Fruit fly (Drosophila melanogaster) whole organism, embryonic: ENCODE data around the gene Idh3a.

Source experiments
- ATbp ChIP-seq: fragments of 200-800 bp; sonication (Bioruptor generic); optimal IDR thresholded peaks from 2 replicates; lab custom pipeline; 2017; ENCODE audit warnings: missing biosample characterization, mild to moderate bottlenecking, missing genetic modification characterization, missing genetic modification reagents
- B-H1 ChIP-seq: fragments of 200-800 bp; sonication (Bioruptor generic); IDR thresholded peaks from 3 replicates; pipeline ENCODE4 v1.3.6; 2022; ENCODE audit warnings: missing biosample characterization, missing genetic modification characterization
- Blimp-1 ChIP-seq: fragments of 200-800 bp; sonication (Bioruptor generic); optimal IDR thresholded peaks from 3 replicates; lab custom pipeline; 2018; ENCODE audit warnings: missing biosample characterization, missing genetic modification characterization, mild to moderate bottlenecking, moderate library complexity, missing genetic modification reagents
- CG13775 ChIP-seq: fragments of 200-800 bp; sonication (Bioruptor generic); optimal IDR thresholded peaks from 3 replicates; lab custom pipeline; 2017; ENCODE audit warnings: missing biosample characterization, mild to moderate bottlenecking, missing genetic modification characterization
- CG14965 ChIP-seq: fragments of 200-800 bp; sonication (Bioruptor generic); optimal IDR thresholded peaks from 2 replicates; lab custom pipeline; 2016; ENCODE audit warnings: missing biosample characterization, missing genetic modification characterization, borderline replicate concordance
- CG17802 ChIP-seq: fragments of 200-800 bp; sonication (Bioruptor generic); optimal IDR thresholded peaks from 2 replicates; lab custom pipeline; 2018; ENCODE audit warnings: missing biosample characterization, mild to moderate bottlenecking, missing genetic modification characterization, moderate library complexity
- CG1792 ChIP-seq: fragments of 200-800 bp; sonication (Bioruptor generic); optimal IDR thresholded peaks from 2 replicates; lab custom pipeline; 2016; ENCODE audit warnings: missing biosample characterization, missing genetic modification characterization
- CG1832 ChIP-seq: fragments of 200-800 bp; sonication (Bioruptor generic); optimal IDR thresholded peaks from 2 replicates; lab custom pipeline; 2017; ENCODE audit warnings: missing biosample characterization, mild to moderate bottlenecking, missing genetic modification characterization, inconsistent platforms
- CG2889 ChIP-seq: fragments of 200-800 bp; sonication (Bioruptor generic); IDR thresholded peaks from 3 replicates; pipeline ENCODE4 v1.3.6; 2022; ENCODE audit warnings: missing biosample characterization, missing genetic modification characterization
- CG3065 ChIP-seq: fragments of 200-800 bp; sonication (Bioruptor generic); optimal IDR thresholded peaks from 2 replicates; lab custom pipeline; 2016; ENCODE audit warnings: missing biosample characterization, missing genetic modification characterization
- CG31365 ChIP-seq: fragments of 200-800 bp; sonication (Bioruptor generic); optimal IDR thresholded peaks from 2 replicates; lab custom pipeline; 2018; ENCODE audit warnings: missing biosample characterization, mild to moderate bottlenecking, missing genetic modification characterization
- CG32767 ChIP-seq: fragments of 200-800 bp; sonication (Bioruptor generic); IDR thresholded peaks from 2 replicates; pipeline ENCODE4 v1.3.6; 2022; ENCODE audit warnings: missing biosample characterization, missing genetic modification characterization
- CG33557 ChIP-seq: fragments of 200-800 bp; sonication (Bioruptor generic); optimal IDR thresholded peaks from 2 replicates; lab custom pipeline; 2019; ENCODE audit warnings: missing biosample characterization, mild to moderate bottlenecking, missing genetic modification characterization, moderate library complexity
- CG6272 ChIP-seq: fragments of 200-800 bp; sonication (Bioruptor generic); IDR thresholded peaks from 2 replicates; pipeline ENCODE4 v1.3.6; 2022; ENCODE audit warnings: missing biosample characterization, missing genetic modification characterization
- CG7357 ChIP-seq: fragments of 200-800 bp; sonication (Bioruptor generic); IDR thresholded peaks from 3 replicates; pipeline ENCODE4 v1.3.6; 2022; ENCODE audit warnings: missing biosample characterization, missing genetic modification characterization
- CG8924 ChIP-seq: fragments of 200-800 bp; optimal IDR thresholded peaks from 3 replicates; lab custom pipeline; 2019; ENCODE audit warnings: missing biosample characterization, mild to moderate bottlenecking, missing genetic modification characterization, moderate library complexity
- CG9437 ChIP-seq: fragments of 200-800 bp; sonication (Bioruptor generic); optimal IDR thresholded peaks from 2 replicates; lab custom pipeline; 2018; ENCODE audit warnings: missing biosample characterization, mild to moderate bottlenecking, missing genetic modification characterization
- CTCF ChIP-seq: fragments of 200-800 bp; sonication (Bioruptor generic); optimal IDR thresholded peaks from 2 replicates; lab custom pipeline; 2017; ENCODE audit warnings: missing biosample characterization, mild to moderate bottlenecking, missing genetic modification characterization, moderate library complexity
- Hr39 ChIP-seq: fragments of >200 bp; optimal IDR thresholded peaks from 2 replicates; lab custom pipeline; 2017
- Nf-YA ChIP-seq: fragments of 200-800 bp; sonication (Bioruptor generic); IDR thresholded peaks from 2 replicates; pipeline ENCODE4 v1.3.6; 2022; ENCODE audit warnings: missing biosample characterization, missing genetic modification characterization
- Nf-YB ChIP-seq: fragments of 200-800 bp; sonication (Bioruptor generic); optimal IDR thresholded peaks from 3 replicates; lab custom pipeline; 2019; ENCODE audit warnings: missing biosample characterization, mild to moderate bottlenecking, missing genetic modification characterization, moderate library complexity
- Nf-YC ChIP-seq: fragments of 200-800 bp; optimal IDR thresholded peaks from 3 replicates; lab custom pipeline; 2019; ENCODE audit warnings: missing biosample characterization, mild to moderate bottlenecking, missing genetic modification characterization, moderate library complexity
- az2 ChIP-seq: fragments of 200-800 bp; sonication (Bioruptor generic); optimal IDR thresholded peaks from 3 replicates; lab custom pipeline; 2016; ENCODE audit warnings: missing biosample characterization, missing genetic modification characterization
- bbx ChIP-seq: fragments of 200-800 bp; sonication (Bioruptor generic); IDR thresholded peaks from 2 replicates; pipeline ENCODE4 v1.3.6; 2022; ENCODE audit warnings: missing biosample characterization, missing genetic modification characterization; ENCODE audit not compliant: partially characterized antibody
- cg ChIP-seq: fragments of 200-800 bp; sonication (Bioruptor generic); optimal IDR thresholded peaks from 3 replicates; lab custom pipeline; 2019; ENCODE audit warnings: missing biosample characterization, mild to moderate bottlenecking, missing genetic modification characterization, moderate library complexity
- emc ChIP-seq: fragments of 200-800 bp; sonication (Bioruptor generic); optimal IDR thresholded peaks from 2 replicates; lab custom pipeline; 2016; ENCODE audit warnings: missing biosample characterization, missing genetic modification characterization
- fd3F ChIP-seq: fragments of 200-800 bp; sonication (Bioruptor generic); optimal IDR thresholded peaks from 2 replicates; lab custom pipeline; 2018; ENCODE audit warnings: missing biosample characterization, mild to moderate bottlenecking, missing genetic modification characterization, moderate library complexity
- inv ChIP-seq: fragments of 200-800 bp; sonication (Bioruptor generic); IDR thresholded peaks from 2 replicates; pipeline ENCODE4 v1.3.6; 2022; ENCODE audit warnings: missing biosample characterization, missing genetic modification characterization; ENCODE audit not compliant: partially characterized antibody
- ken ChIP-seq: fragments of 200-800 bp; sonication (Bioruptor generic); IDR thresholded peaks from 3 replicates; pipeline ENCODE4 v1.3.6; 2022; ENCODE audit warnings: missing biosample characterization, missing genetic modification characterization
- klu ChIP-seq: fragments of 200-800 bp; sonication (Bioruptor generic); IDR thresholded peaks from 2 replicates; pipeline ENCODE4 v1.3.6; 2022; ENCODE audit warnings: missing biosample characterization, missing genetic modification characterization
- nerfin-1 ChIP-seq: fragments of 200-800 bp; sonication (Bioruptor generic); optimal IDR thresholded peaks from 3 replicates; lab custom pipeline; 2019; ENCODE audit warnings: missing biosample characterization, mild to moderate bottlenecking, missing genetic modification characterization, moderate library complexity
- onecut ChIP-seq: fragments of 200-800 bp; sonication (Bioruptor generic); IDR thresholded peaks from 2 replicates; pipeline ENCODE4 v1.3.6; 2022; ENCODE audit warnings: missing biosample characterization, missing genetic modification characterization
- pan ChIP-seq, 4 experiments: fragments of >200 bp in 3 of 4; fragments of 200-800 bp in 1 of 4; sonication (Bioruptor generic) in 1 of 4; optimal IDR thresholded peaks in 3 of 4; IDR thresholded peaks in 1 of 4; 2 replicates each; pipeline versions ENCODE4 v1.3.6 to Lab custom; 2017 to 2022; ENCODE audit warnings: missing biosample characterization in 2 of 4, missing genetic modification characterization in 2 of 4, mixed read lengths in 1 of 4
- phol ChIP-seq: fragments of 200-800 bp; sonication (Bioruptor generic); optimal IDR thresholded peaks from 3 replicates; lab custom pipeline; 2018; ENCODE audit warnings: missing biosample characterization, mild to moderate bottlenecking, missing genetic modification characterization, moderate library complexity
- scrt ChIP-seq: fragments of 200-800 bp; sonication (Bioruptor generic); optimal IDR thresholded peaks from 2 replicates; lab custom pipeline; 2018; ENCODE audit warnings: missing biosample characterization, mild to moderate bottlenecking, missing genetic modification characterization, moderate library complexity
- seq ChIP-seq: fragments of 200-800 bp; sonication (Bioruptor generic); IDR thresholded peaks from 2 replicates; pipeline ENCODE4 v1.3.6; 2022; ENCODE audit warnings: missing biosample characterization, missing genetic modification characterization
- twi ChIP-seq: fragments of 200-800 bp; optimal IDR thresholded peaks from 2 replicates; lab custom pipeline; 2019; ENCODE audit warnings: missing biosample characterization, mild to moderate bottlenecking, missing genetic modification characterization, moderate library complexity
- zen ChIP-seq: fragments of 200-800 bp; sonication (Bioruptor generic); optimal IDR thresholded peaks from 3 replicates; lab custom pipeline; 2018; ENCODE audit warnings: missing biosample characterization, mild to moderate bottlenecking, missing genetic modification characterization, moderate library complexity
- zfh2 ChIP-seq: fragments of 200-800 bp; sonication (Bioruptor generic); optimal IDR thresholded peaks from 2 replicates; lab custom pipeline; 2016; ENCODE audit warnings: missing biosample characterization, missing genetic modification characterization

The Idh3a gene

DNA sequence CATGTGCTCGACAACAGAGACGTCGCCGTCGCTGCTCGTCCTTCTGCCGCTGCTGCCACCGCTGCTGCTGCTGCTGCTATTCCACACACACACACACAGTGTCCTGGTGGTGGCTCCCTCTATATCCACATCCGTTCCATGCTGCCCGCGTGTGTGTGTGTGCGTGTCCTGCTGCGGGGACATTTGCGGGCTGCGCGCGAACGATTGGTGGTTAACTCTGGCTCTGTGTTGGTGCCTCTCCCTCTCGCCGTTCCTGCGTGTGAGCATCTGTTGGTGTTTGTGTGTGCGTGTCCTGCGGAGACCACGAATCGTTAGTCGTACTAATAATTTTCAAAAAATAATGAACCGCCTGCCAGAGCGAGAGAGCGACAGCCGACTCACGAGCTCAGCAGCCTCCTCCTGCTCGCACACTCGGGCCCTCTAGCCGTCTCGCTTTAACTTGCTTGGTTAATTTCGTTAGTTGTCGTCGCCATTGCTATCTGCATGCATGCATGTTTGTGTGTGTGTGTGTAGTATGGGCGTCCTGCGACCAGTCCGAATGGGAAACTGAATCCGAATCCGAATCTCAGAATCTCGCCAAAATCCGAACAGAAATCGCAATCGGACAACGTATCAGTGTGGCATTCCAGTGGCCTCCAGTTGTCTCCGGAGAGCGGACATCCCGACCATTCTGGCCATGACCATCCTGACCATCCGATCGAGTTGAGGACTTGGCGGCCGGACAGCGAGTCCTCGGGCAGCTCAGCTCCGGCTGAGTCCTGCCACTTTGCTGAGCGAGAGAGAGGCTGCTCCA, 24.5 kb upstream of the Idh3a start (continued):
- TF ChIP-seq scrt (no peak), klu (GFP tag; lab: Robert Waterston, UW) (no peak), CG9437 (GFP tag; lab: Kevin White, UChicago) (no peak), CG33557 (no peak), nerfin-1 (tag; lab: Kevin White, UChicago) (no peak), Nf-YC (tag; lab: Kevin White, UChicago) (peak; percentile 96), inv (no peak), CG3065 (GFP tag; lab: Kevin White, UChicago) (no peak), ken (GFP tag; lab: Robert Waterston, UW) (no peak), Blimp-1 (GFP tag; lab: Kevin White, UChicago) (no peak), zen (tag; lab: Kevin White, UChicago) (peak; percentile 22), CG7357 (GFP tag; lab: Robert Waterston, UW) (no peak), pan (optimal IDR thresholded peaks at IDR 0.05; lab: Kevin White, UChicago) (no peak), pan (GFP tag; optimal IDR thresholded peaks at IDR 0.05 in 1 of 2, IDR thresholded peaks at IDR 0.05 in 1 of 2) (no peak), CG14965 (GFP tag; lab: Kevin White, UChicago) (no peak), CG1832 (GFP tag; lab: Kevin White, UChicago) (peak; percentile 88), cg (GFP tag; lab: Kevin White, UChicago) (peak; percentile 78), Nf-YB (GFP tag; lab: Kevin White, UChicago) (peak; percentile 95), CTCF (GFP tag; lab: Kevin White, UChicago) (peak; percentile 81), twi (tag; lab: Kevin White, UChicago) (peak; percentile 3), Hr39 (lab: Kevin White, UChicago) (no peak), fd3F (GFP tag; lab: Kevin White, UChicago) (no peak), ATbp (GFP tag; lab: Kevin White, UChicago) (no peak), CG32767 (GFP tag; lab: Robert Waterston, UW) (no peak), CG1792 (no peak), CG8924 (tag; lab: Kevin White, UChicago) (peak; percentile 15), CG17802 (tag; lab: Kevin White, UChicago) (no peak), onecut (GFP tag; lab: Robert Waterston, UW) (no peak), phol (tag; lab: Kevin White, UChicago) (peak; percentile 43), az2 (GFP tag; lab: Kevin White, UChicago) (no peak), Nf-YA (GFP tag; lab: Robert Waterston, UW) (peak; percentile 34)

dm6 chrX:19535394-19535793, 13.8 kb upstream of the Idh3a start:
- TF ChIP-seq CG13775 (no peak), Nf-YB (GFP tag; lab: Kevin White, UChicago) (peak; percentile 88), zfh2 (no peak), cg (GFP tag; lab: Kevin White, UChicago) (peak; percentile 26), bbx (GFP tag; lab: Robert Waterston, UW) (no peak), CG2889 (no peak), emc (GFP tag; lab: Kevin White, UChicago) (no peak), B-H1 (GFP tag; lab: Robert Waterston, UW) (no peak), Nf-YC (tag; lab: Kevin White, UChicago) (peak; percentile 88), CG6272 (GFP tag; lab: Robert Waterston, UW) (no peak), CG31365 (no peak), CG17802 (tag; lab: Kevin White, UChicago) (no peak), seq (GFP tag; lab: Robert Waterston, UW) (peak; percentile 9; the same call in 1 of the 2 replicates)
